Worm (Caenorhabditis elegans): ENCODE results near the gene Y54H5A.2.

Gene Y54H5A.2

ce11 chrIII:5126988-5127387 is 22.4 kb downstream of the Y54H5A.2 start:
- TF ChIP-seq F13H6.1 (tag; optimal IDR thresholded peaks at IDR 0.05), result no peak
- no peak for TF ChIP-seq pat-9 (tag; optimal IDR thresholded peaks at IDR 0.05)
- no peak for TF ChIP-seq nfya-1 (tag; optimal IDR thresholded peaks at IDR 0.05)
- TF ChIP-seq tbx-2 (tag; optimal IDR thresholded peaks at IDR 0.05), result peak; percentile 93
- TF ChIP-seq elt-2 (tag; optimal IDR thresholded peaks at IDR 0.05), result no peak
- no peak for TF ChIP-seq pag-3 (tag; optimal IDR thresholded peaks at IDR 0.05; ENCODE audit: borderline replicate concordance)
- TF ChIP-seq unc-3 (GFP tag; conservative IDR thresholded peaks at IDR 0.05), result no peak
- no peak for TF ChIP-seq unc-3 (tag; optimal IDR thresholded peaks at IDR 0.05)
- peak; percentile 24 for TF ChIP-seq ceh-31 (tag; optimal IDR thresholded peaks at IDR 0.05)

- TF ChIP-seq sdc-2 (tag; optimal IDR thresholded peaks at IDR 0.05) (no peak), hlh-6 (tag; optimal IDR thresholded peaks at IDR 0.05) (no peak), eyg-1 (tag; optimal IDR thresholded peaks at IDR 0.05) (no peak), ceh-6 (GFP tag; optimal IDR thresholded peaks at IDR 0.05) (no peak), ceh-2 (tag; optimal IDR thresholded peaks at IDR 0.05) (no peak), ahr-1 (tag; optimal IDR thresholded peaks at IDR 0.05) (no peak), unc-55 (GFP tag; optimal IDR thresholded peaks at IDR 0.05) (peak; percentile 40), rnt-1 (tag; optimal IDR thresholded peaks at IDR 0.05) (no peak), tbx-2 (tag; optimal IDR thresholded peaks at IDR 0.05) (peak; percentile 47), ceh-30 (tag; optimal IDR thresholded peaks at IDR 0.05) (no peak), ama-1 (optimal IDR thresholded peaks at IDR 0.05) (no peak)
These were observed 23.6 kb downstream of the Y54H5A.2 start for ce11 chrIII:5125759-5126158.

- TF ChIP-seq unc-55 (GFP tag; optimal IDR thresholded peaks at IDR 0.05) (peak; percentile 52), ztf-16 (tag; optimal IDR thresholded peaks at IDR 0.05) (no peak), tbx-2 (tag; optimal IDR thresholded peaks at IDR 0.05) (peak; percentile 79), npax-4 (tag; optimal IDR thresholded peaks at IDR 0.05) (no peak), K02D7.2 (tag; optimal IDR thresholded peaks at IDR 0.05) (no peak)
These were observed 25.0 kb downstream of the Y54H5A.2 start for ce11 chrIII:5124385-5124784.

- TF ChIP-seq tbx-2 (tag; optimal IDR thresholded peaks at IDR 0.05), result peak; percentile 29
- no peak for TF ChIP-seq T23F11.4 (GFP tag; optimal IDR thresholded peaks at IDR 0.05)
These were observed 28.8 kb downstream of the Y54H5A.2 start for ce11 chrIII:5120593-5120992.

- TF ChIP-seq elt-4 (tag; optimal IDR thresholded peaks at IDR 0.05), result no peak
- TF ChIP-seq ceh-24 (tag; optimal IDR thresholded peaks at IDR 0.05), result no peak
- no peak for TF ChIP-seq C38D4.7 (GFP tag; optimal IDR thresholded peaks at IDR 0.05)
- TF ChIP-seq dve-1 (tag; optimal IDR thresholded peaks at IDR 0.05), result no peak
These were observed 30.3 kb downstream of the Y54H5A.2 start for ce11 chrIII:5119063-5119462.

ce11 chrIII:5112998-5113397 is 36.4 kb downstream of the Y54H5A.2 start:
- TF ChIP-seq ceh-48 (tag; optimal IDR thresholded peaks at IDR 0.05), result no peak
- no peak for TF ChIP-seq ttx-3 (tag; optimal IDR thresholded peaks at IDR 0.05)
- TF ChIP-seq mec-3 (tag; optimal IDR thresholded peaks at IDR 0.05; ENCODE audit: borderline replicate concordance), result no peak
- TF ChIP-seq ceh-24 (tag; optimal IDR thresholded peaks at IDR 0.05), result no peak
- TF ChIP-seq ceh-34 (tag; optimal IDR thresholded peaks at IDR 0.05), result no peak
- no peak for TF ChIP-seq ceh-31 (tag; optimal IDR thresholded peaks at IDR 0.05)
- TF ChIP-seq sox-4 (tag; optimal IDR thresholded peaks at IDR 0.05), result no peak
- TF ChIP-seq pax-1 (tag; optimal IDR thresholded peaks at IDR 0.05), result no peak
- TF ChIP-seq sox-2 (GFP tag; IDR thresholded peaks at IDR 0.05), result no peak
- TF ChIP-seq pag-3 (tag; optimal IDR thresholded peaks at IDR 0.05; ENCODE audit: borderline replicate concordance), result no peak
- TF ChIP-seq nhr-232 (tag; optimal IDR thresholded peaks at IDR 0.05), result no peak
- TF ChIP-seq nhr-11 (tag; optimal IDR thresholded peaks at IDR 0.05), result no peak
- no peak for TF ChIP-seq hlh-30 (tag; optimal IDR thresholded peaks at IDR 0.05; ENCODE audit: insufficient read depth)
- no peak for TF ChIP-seq fkh-6 (tag; optimal IDR thresholded peaks at IDR 0.05)
- TF ChIP-seq ets-4 (tag; optimal IDR thresholded peaks at IDR 0.05), result no peak

All from whole organism, late embryonic.